Worm (Caenorhabditis elegans): ENCODE results near the gene lipl-7.

Gene lipl-7

DNA sequence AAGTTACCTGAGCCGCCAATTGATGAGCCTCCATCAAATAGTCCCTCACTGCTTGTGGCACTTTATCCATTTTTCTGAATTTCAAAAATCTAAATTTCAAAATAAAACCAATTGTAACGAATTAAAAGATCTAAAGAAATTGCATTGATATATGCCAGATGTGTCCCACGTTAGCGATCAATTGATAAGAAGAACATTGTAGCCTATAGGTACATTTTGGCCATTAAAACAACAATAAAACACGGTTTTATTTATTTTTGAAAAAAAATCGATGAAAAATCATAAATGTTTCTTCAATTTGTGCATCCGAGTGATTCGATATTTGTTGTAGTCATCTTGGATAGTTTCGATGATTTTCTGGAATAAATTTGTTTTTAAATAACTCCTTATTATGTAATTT is 2.6 kb downstream of the lipl-7 start, which contains the start of gene ech-8:
Gene ech-8, minus strand, starts transcription at position 132 of the 400 bp plus-strand sequence.
- TF ChIP-seq ceh-82 (tag; optimal IDR thresholded peaks at IDR 0.05) (no peak), ZK546.5 (tag; optimal IDR thresholded peaks at IDR 0.05) (no peak), fos-1 (tag; optimal IDR thresholded peaks at IDR 0.05) (peak; percentile 20), nhr-23 (tag; optimal IDR thresholded peaks at IDR 0.05) (no peak), nhr-21 (tag; optimal IDR thresholded peaks at IDR 0.05) (no peak), crh-2 (tag; optimal IDR thresholded peaks at IDR 0.05) (peak; percentile 31), aly-2 (tag; optimal IDR thresholded peaks at IDR 0.05) (no peak), sma-9 (GFP tag; optimal IDR thresholded peaks at IDR 0.05) (no peak), sma-9 (tag; optimal IDR thresholded peaks at IDR 0.05) (no peak), elt-3 (tag; optimal IDR thresholded peaks at IDR 0.05) (no peak)

DNA sequence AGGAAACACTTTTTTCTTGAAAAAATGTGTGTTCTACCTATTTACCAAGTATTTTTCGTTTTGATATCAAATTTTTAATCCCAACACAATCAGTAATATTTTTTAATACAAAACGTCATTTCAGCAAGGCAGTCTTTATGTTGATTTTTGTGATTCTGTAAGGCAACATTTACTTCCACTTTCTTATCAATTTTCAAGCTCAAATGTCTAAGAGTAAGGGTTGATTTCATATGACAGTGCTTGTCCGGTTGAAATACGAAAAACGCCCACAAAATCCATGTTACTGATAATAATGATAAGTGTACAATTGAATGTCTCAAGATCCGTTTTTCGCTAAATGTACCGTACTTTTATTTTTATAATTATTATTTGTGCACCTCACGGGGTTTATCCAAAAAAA is 5.5 kb downstream of the lipl-7 start:
- TF ChIP-seq peb-1 (tag; optimal IDR thresholded peaks at IDR 0.05) (no peak), fos-1 (tag; optimal IDR thresholded peaks at IDR 0.05) (peak; percentile 71)

ce11 chrIV:10235279-10235829 is 6.3 kb downstream of the lipl-7 start, which contains the start of gene ech-9:
ech-9 (minus strand) TSS chrIV:10235329.
- TF ChIP-seq nhr-237 (tag; optimal IDR thresholded peaks at IDR 0.05): no peak
- peak; percentile 14 for TF ChIP-seq fos-1 (tag; optimal IDR thresholded peaks at IDR 0.05)

- TF ChIP-seq ztf-1 (GFP tag; conservative IDR thresholded peaks at IDR 0.05) (no peak), Y55F3AM.14 (GFP tag; optimal IDR thresholded peaks at IDR 0.05) (no peak), sma-3 (GFP tag; optimal IDR thresholded peaks at IDR 0.05) (no peak), fos-1 (tag; optimal IDR thresholded peaks at IDR 0.05) (no peak), ama-1 (optimal IDR thresholded peaks at IDR 0.05) (no peak), unc-62 (GFP tag; optimal IDR thresholded peaks at IDR 0.05) (no peak), mdl-1 (tag; optimal IDR thresholded peaks at IDR 0.05) (no peak), ceh-82 (tag; optimal IDR thresholded peaks at IDR 0.05) (no peak), egl-27 (tag; optimal IDR thresholded peaks at IDR 0.05) (no peak), nhr-11 (tag; optimal IDR thresholded peaks at IDR 0.05) (no peak), elt-1 (tag; optimal IDR thresholded peaks at IDR 0.05) (no peak), sma-9 (GFP tag; optimal IDR thresholded peaks at IDR 0.05) (no peak), sma-9 (tag; optimal IDR thresholded peaks at IDR 0.05) (no peak), unc-39 (tag; optimal IDR thresholded peaks at IDR 0.05) (no peak), crh-2 (tag; optimal IDR thresholded peaks at IDR 0.05) (no peak)
These were observed 9.2 kb downstream of the lipl-7 start, which contains the start of gene F01G10.4 for ce11 chrIV:10232456-10232855. F01G10.4 (minus strand) TSS chrIV:10232556.

ce11 chrIV:10230971-10231370 is 10.7 kb downstream of the lipl-7 start, which contains the start of gene F01G10.5:
F01G10.5 (minus strand) TSS chrIV:10231071.
- no peak for TF ChIP-seq mdl-1 (tag; optimal IDR thresholded peaks at IDR 0.05)

- TF ChIP-seq F13H6.1 (tag; optimal IDR thresholded peaks at IDR 0.05) (no peak), mab-5 (tag; optimal IDR thresholded peaks at IDR 0.05) (no peak), egl-27 (tag; optimal IDR thresholded peaks at IDR 0.05) (no peak), nhr-129 (tag; optimal IDR thresholded peaks at IDR 0.05) (no peak), ama-1 (optimal IDR thresholded peaks at IDR 0.05) (no peak), R02D3.7 (tag; optimal IDR thresholded peaks at IDR 0.05) (no peak)
These were observed 14.1 kb downstream of the lipl-7 start, which contains the start of gene F01G10.6 for ce11 chrIV:10227534-10227933. F01G10.6 (minus strand) TSS chrIV:10227634.

DNA sequence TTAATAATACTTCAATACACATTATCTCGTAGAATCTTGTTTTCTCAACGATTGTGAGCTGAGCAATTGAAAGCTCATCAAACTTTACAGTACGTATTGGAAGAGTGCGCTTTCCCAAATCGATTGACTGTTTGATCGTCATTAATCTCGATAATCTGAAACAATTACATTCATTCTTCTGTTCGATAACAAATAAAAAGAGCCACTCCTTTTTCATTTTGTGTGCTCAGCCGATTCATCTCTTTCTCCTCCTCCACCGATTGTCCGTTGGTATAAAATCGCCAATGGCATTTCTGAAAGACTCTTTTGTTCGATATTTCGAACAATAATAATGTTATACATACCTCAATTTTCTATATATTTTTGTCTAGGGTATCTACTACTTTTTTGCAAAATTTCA is 17.9 kb downstream of the lipl-7 start, which contains the start of gene nas-12:
Gene nas-12, plus strand, starts transcription at position 301 of the 400 bp plus-strand sequence.
- no peak for TF ChIP-seq elt-3 (tag; optimal IDR thresholded peaks at IDR 0.05)
- TF ChIP-seq nhr-129 (tag; optimal IDR thresholded peaks at IDR 0.05): no peak
- no peak for TF ChIP-seq crh-2 (tag; optimal IDR thresholded peaks at IDR 0.05)
- no peak for TF ChIP-seq nhr-23 (tag; optimal IDR thresholded peaks at IDR 0.05)
- no peak for TF ChIP-seq unc-39 (tag; optimal IDR thresholded peaks at IDR 0.05)
- no peak for TF ChIP-seq mab-5 (tag; optimal IDR thresholded peaks at IDR 0.05)
- TF ChIP-seq ama-1 (optimal IDR thresholded peaks at IDR 0.05): no peak
- no peak for TF ChIP-seq fos-1 (tag; optimal IDR thresholded peaks at IDR 0.05)
- no peak for TF ChIP-seq mdl-1 (tag; optimal IDR thresholded peaks at IDR 0.05)
- TF ChIP-seq blmp-1 (tag; optimal IDR thresholded peaks at IDR 0.05; ENCODE audit: insufficient read depth): no peak
- no peak for TF ChIP-seq ztf-4 (tag; optimal IDR thresholded peaks at IDR 0.05)
- no peak for TF ChIP-seq sma-3 (GFP tag; optimal IDR thresholded peaks at IDR 0.05)
- TF ChIP-seq peb-1 (tag; optimal IDR thresholded peaks at IDR 0.05): no peak
- TF ChIP-seq nhr-12 (tag; optimal IDR thresholded peaks at IDR 0.05): no peak
- TF ChIP-seq snpc-4 (tag; optimal IDR thresholded peaks at IDR 0.05): no peak
- TF ChIP-seq nhr-77 (tag; optimal IDR thresholded peaks at IDR 0.05): no peak
- TF ChIP-seq unc-55 (GFP tag; optimal IDR thresholded peaks at IDR 0.05): no peak

Data from whole organism, L2 larva.